Fruit fly (Drosophila melanogaster) whole organism, wandering third instar larva: ENCODE data around the gene Tbh.

ENCODE experiments used
- Dfd ChIP-seq: fragments of >200 bp; optimal IDR thresholded peaks from 2 replicates; lab custom pipeline; 2017; ENCODE audit warnings: missing biosample characterization, missing genetic modification characterization
- Hr78 ChIP-seq: fragments of >200 bp; optimal IDR thresholded peaks from 2 replicates; lab custom pipeline; 2017; ENCODE audit warnings: missing biosample characterization, missing genetic modification characterization
- Myc ChIP-seq: fragments of >200 bp; optimal IDR thresholded peaks from 2 replicates; lab custom pipeline; 2017
- Rel ChIP-seq, 2 experiments: fragments of 200-800 bp; sonication (Bioruptor generic) in 1 of 2; optimal IDR thresholded peaks; 2 replicates in 1 of 2; 3 replicates in 1 of 2; lab custom pipeline; 2016 to 2019; ENCODE audit warnings: mild to moderate bottlenecking in 2 of 2, missing biosample characterization in 2 of 2, missing genetic modification characterization in 2 of 2, moderate library complexity in 1 of 2
- lola ChIP-seq: fragments of >200 bp; optimal IDR thresholded peaks from 2 replicates; lab custom pipeline; 2017; ENCODE audit warnings: missing biosample characterization, missing genetic modification characterization

DNA sequence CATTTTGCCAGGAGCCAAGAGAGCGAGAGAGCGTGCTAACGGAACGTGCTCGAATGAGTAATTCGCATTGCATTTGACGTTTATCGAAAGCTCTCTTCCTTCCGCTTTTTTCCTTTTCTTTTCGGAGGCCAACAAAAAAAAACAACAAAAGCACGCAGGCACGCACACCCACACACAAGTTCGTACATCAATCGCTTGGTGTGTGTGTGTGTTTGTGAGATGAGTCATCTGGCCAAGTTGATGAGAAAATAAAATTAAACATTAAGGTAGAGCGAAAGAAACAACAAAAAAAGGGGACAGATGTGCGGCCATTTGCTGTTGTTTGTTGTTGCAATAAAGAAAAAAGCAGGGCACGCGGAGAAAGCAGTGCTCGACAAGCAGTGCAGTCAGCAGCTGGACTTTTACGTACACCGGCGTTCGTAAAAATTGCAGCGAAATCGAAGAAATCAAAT lies 67.8 kb downstream of the Tbh start:
- no peak for TF ChIP-seq Hr78
- no peak for TF ChIP-seq lola (GFP tag; lab: Kevin White, UChicago)
- no peak for TF ChIP-seq Dfd
- TF ChIP-seq Myc (lab: Kevin White, UChicago): no peak
- TF ChIP-seq Rel (GFP tag; optimal IDR thresholded peaks at IDR 0.05; lab: Kevin White, UChicago): peak; percentile 61
- peak; percentile 3 for TF ChIP-seq Rel (tag; optimal IDR thresholded peaks at IDR 0.05; lab: Kevin White, UChicago)
